Fruit fly (Drosophila melanogaster): Measurements from ENCODE around the gene LManI.

The LManI gene

dm6 chr2L:10413251-10414127 is 43.6 kb downstream of the LManI start, which contains the start of the genes CG5355 and Klp31E (continued):
- TF ChIP-seq CG15479 (GFP tag; optimal IDR thresholded peaks at IDR 0.05), result no peak
- TF ChIP-seq CG10267 (tag; optimal IDR thresholded peaks at IDR 0.05), result peak; percentile 72
- TF ChIP-seq fd64A (GFP tag; optimal IDR thresholded peaks at IDR 0.05), result no peak
- TF ChIP-seq Xbp1 (GFP tag; optimal IDR thresholded peaks at IDR 0.05), result peak; percentile 71
- no peak for TF ChIP-seq Rx (GFP tag; IDR thresholded peaks at IDR 0.05)
- 0 out of 2 replicates have a peak, but pooled peaks have one; percentile 7 for TF ChIP-seq Ada2b (GFP tag; IDR thresholded peaks at IDR 0.05)
- 0 out of 2 replicates have a peak, but pooled peaks have one; percentile 46 for TF ChIP-seq Oaz (GFP tag; IDR thresholded peaks at IDR 0.05)
- TF ChIP-seq CG11723 (GFP tag; optimal IDR thresholded peaks at IDR 0.05), result peak; percentile 49
- peak; percentile 72 for TF ChIP-seq bcd (GFP tag; optimal IDR thresholded peaks at IDR 0.05)
- peak; percentile 36 for TF ChIP-seq Fer2 (tag; optimal IDR thresholded peaks at IDR 0.05)
- no peak for TF ChIP-seq gsb-n (tag; optimal IDR thresholded peaks at IDR 0.05)
- TF ChIP-seq MESR4 (GFP tag; optimal IDR thresholded peaks at IDR 0.05), result peak; percentile 53
- TF ChIP-seq CG9215 (GFP tag; IDR thresholded peaks at IDR 0.05), result no peak
- TF ChIP-seq vvl (GFP tag; IDR thresholded peaks at IDR 0.05), result peak; percentile 62
- no peak for TF ChIP-seq Hand (GFP tag; optimal IDR thresholded peaks at IDR 0.05)
- peak; percentile 79 for TF ChIP-seq grau (tag; optimal IDR thresholded peaks at IDR 0.05)
- TF ChIP-seq HmgZ (tag; optimal IDR thresholded peaks at IDR 0.05), result peak; percentile 25
- TF ChIP-seq CG33557 (GFP tag; optimal IDR thresholded peaks at IDR 0.05), result peak; percentile 76
- TF ChIP-seq salm (tag; optimal IDR thresholded peaks at IDR 0.05), result peak; percentile 37
- peak; percentile 49 for TF ChIP-seq cato (GFP tag; optimal IDR thresholded peaks at IDR 0.05; ENCODE audit: borderline replicate concordance)
- no peak for TF ChIP-seq klu (GFP tag; IDR thresholded peaks at IDR 0.05)
- TF ChIP-seq NFAT (GFP tag; IDR thresholded peaks at IDR 0.05), result peak; percentile 68; the same call in 1 of the 2 replicates
- TF ChIP-seq wdn (GFP tag; IDR thresholded peaks at IDR 0.05), result no peak
- peak; percentile 31 for TF ChIP-seq nerfin-1 (tag; optimal IDR thresholded peaks at IDR 0.05)
- peak; percentile 46 for TF ChIP-seq exex (tag; optimal IDR thresholded peaks at IDR 0.05)
- no peak for TF ChIP-seq hth (optimal IDR thresholded peaks at IDR 0.05)
- TF ChIP-seq CG6689 (GFP tag; IDR thresholded peaks at IDR 0.05), result peak; percentile 71
- TF ChIP-seq CG18476 (GFP tag; optimal IDR thresholded peaks at IDR 0.05), result peak; percentile 33
- TF ChIP-seq CG12744 (GFP tag; optimal IDR thresholded peaks at IDR 0.05), result no peak
- peak; percentile 51 for TF ChIP-seq Atf3 (GFP tag; optimal IDR thresholded peaks at IDR 0.05)
- peak; percentile 47; the same call in 1 of the 3 replicates for TF ChIP-seq CG14860 (GFP tag; IDR thresholded peaks at IDR 0.05; ENCODE audit: partially characterized antibody)
- peak; percentile 86 for TF ChIP-seq gem (tag; optimal IDR thresholded peaks at IDR 0.05)
- TF ChIP-seq CG34224 (GFP tag; IDR thresholded peaks at IDR 0.05; ENCODE audit: partially characterized antibody), result peak; percentile 71

dm6 chr2L:10408122-10408576 is 48.9 kb downstream of the LManI start, which contains the start of the genes Ip259 and RpS27A:
TSS of gene Ip259 (plus strand) at chr2L:10408352.
TSS of gene RpS27A (plus strand) at chr2L:10408352.
- TF ChIP-seq CG9932 (GFP tag; IDR thresholded peaks at IDR 0.05) (no peak), gem (tag; optimal IDR thresholded peaks at IDR 0.05) (no peak), Rx (GFP tag; IDR thresholded peaks at IDR 0.05) (no peak; the same call in 1 of the 2 replicates), Dp (GFP tag; optimal IDR thresholded peaks at IDR 0.05) (no peak), CG1529 (GFP tag; optimal IDR thresholded peaks at IDR 0.05) (peak; percentile 55), CG14050 (GFP tag; IDR thresholded peaks at IDR 0.05) (peak; percentile 71), CG14965 (GFP tag; optimal IDR thresholded peaks at IDR 0.05; ENCODE audit: borderline replicate concordance) (no peak), pzg (GFP tag; optimal IDR thresholded peaks at IDR 0.05) (peak; percentile 73), CG17802 (tag; optimal IDR thresholded peaks at IDR 0.05) (peak; percentile 96), tgo (GFP tag; IDR thresholded peaks at IDR 0.05) (peak; percentile 55), yki (optimal IDR thresholded peaks at IDR 0.05) (no peak), CG7928 (GFP tag; optimal IDR thresholded peaks at IDR 0.05) (peak; percentile 69), pb (GFP tag; optimal IDR thresholded peaks at IDR 0.05) (peak; percentile 71), HLH54F (GFP tag; optimal IDR thresholded peaks at IDR 0.05) (peak; percentile 58), CG12744 (GFP tag; optimal IDR thresholded peaks at IDR 0.05) (peak; percentile 55), CG4360 (GFP tag; IDR thresholded peaks at IDR 0.05) (0 out of 2 replicates have a peak, but pooled peaks have one; percentile 40), gfzf (GFP tag; optimal IDR thresholded peaks at IDR 0.05) (peak; percentile 2), HLH4C (GFP tag; IDR thresholded peaks at IDR 0.05; ENCODE audit: partially characterized antibody) (no peak), CG8089 (GFP tag; optimal IDR thresholded peaks at IDR 0.05) (peak; percentile 85)

Measured in whole organism, embryonic.